Worm (Caenorhabditis elegans): ENCODE data around the gene srlf-35.

Gene srlf-35

DNA sequence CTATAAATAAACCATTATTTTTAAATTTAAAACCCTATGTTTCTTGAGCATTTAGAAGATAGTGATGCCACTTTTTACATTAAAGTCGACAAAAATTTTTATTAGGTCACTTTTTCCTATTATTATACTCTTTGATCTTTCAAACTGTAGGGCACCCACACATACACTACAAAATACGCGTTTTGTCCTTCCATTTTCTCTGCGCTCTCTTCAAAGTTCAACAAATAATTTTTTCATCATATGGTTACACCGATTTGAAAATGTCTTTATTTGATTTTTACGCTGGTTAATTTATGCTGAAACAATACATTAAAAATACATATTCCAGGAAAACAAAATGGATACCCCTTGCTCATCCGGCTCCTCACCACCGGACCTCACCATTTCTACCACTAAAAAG lies 41.6 kb upstream of the srlf-35 start, which contains the start of gene nhr-202 (continued):
- TF ChIP-seq jun-1 (tag; optimal IDR thresholded peaks at IDR 0.05) (no peak), hlh-30 (tag; optimal IDR thresholded peaks at IDR 0.05; ENCODE audit: insufficient read depth) (peak; percentile 12), aly-2 (tag; optimal IDR thresholded peaks at IDR 0.05) (no peak), vab-7 (GFP tag; IDR thresholded peaks at IDR 0.05) (no peak), pha-4 (GFP tag; IDR thresholded peaks at IDR 0.05) (no peak), pha-4 (tag; optimal IDR thresholded peaks at IDR 0.05) (no peak), R02D3.7 (tag; optimal IDR thresholded peaks at IDR 0.05) (no peak), dmd-6 (GFP tag; IDR thresholded peaks at IDR 0.05) (peak; percentile 75), ZK546.5 (tag; optimal IDR thresholded peaks at IDR 0.05) (no peak), sdz-12 (GFP tag; optimal IDR thresholded peaks at IDR 0.05) (no peak), hlh-11 (tag; optimal IDR thresholded peaks at IDR 0.05) (peak; percentile 47), D1046.2 (GFP tag; IDR thresholded peaks at IDR 0.05) (no peak), F49E8.2 (tag; optimal IDR thresholded peaks at IDR 0.05; ENCODE audit: borderline replicate concordance) (no peak), daf-19 (GFP tag; conservative IDR thresholded peaks at IDR 0.05) (no peak), F44E2.7 (GFP tag; IDR thresholded peaks at IDR 0.05) (no peak), nhr-41 (GFP tag; IDR thresholded peaks at IDR 0.05) (no peak), F26F4.8 (GFP tag; conservative IDR thresholded peaks at IDR 0.05) (no peak), pqm-1 (tag; optimal IDR thresholded peaks at IDR 0.05) (peak; percentile 24), nhr-111 (GFP tag; optimal IDR thresholded peaks at IDR 0.05) (no peak), unc-39 (tag; optimal IDR thresholded peaks at IDR 0.05) (no peak), nhr-42 (GFP tag; IDR thresholded peaks at IDR 0.05) (no peak), mep-1 (tag; optimal IDR thresholded peaks at IDR 0.05) (peak; percentile 32), nhr-237 (tag; optimal IDR thresholded peaks at IDR 0.05) (no peak), madf-5 (GFP tag; IDR thresholded peaks at IDR 0.05) (no peak), ZK337.2 (GFP tag; IDR thresholded peaks at IDR 0.05) (no peak), spr-1 (tag; optimal IDR thresholded peaks at IDR 0.05) (no peak), mdl-1 (tag; optimal IDR thresholded peaks at IDR 0.05) (no peak), lin-39 (tag; optimal IDR thresholded peaks at IDR 0.05) (no peak), tag-97 (GFP tag; IDR thresholded peaks at IDR 0.05) (no peak), dmd-9 (GFP tag; IDR thresholded peaks at IDR 0.05) (no peak), nhr-102 (tag; optimal IDR thresholded peaks at IDR 0.05) (peak; percentile 43), ceh-62 (tag; optimal IDR thresholded peaks at IDR 0.05) (no peak), tra-1 (GFP tag; IDR thresholded peaks at IDR 0.05) (no peak), hmg-1.1 (GFP tag; IDR thresholded peaks at IDR 0.05) (no peak), skn-1 (tag; optimal IDR thresholded peaks at IDR 0.05) (no peak), ztf-7 (tag; optimal IDR thresholded peaks at IDR 0.05) (peak; percentile 76), spr-3 (GFP tag; optimal IDR thresholded peaks at IDR 0.05) (no peak), F10B5.3 (tag; optimal IDR thresholded peaks at IDR 0.05) (no peak), lsy-2 (tag; optimal IDR thresholded peaks at IDR 0.05) (peak in 1 of 2 experiments; percentile 16)

DNA sequence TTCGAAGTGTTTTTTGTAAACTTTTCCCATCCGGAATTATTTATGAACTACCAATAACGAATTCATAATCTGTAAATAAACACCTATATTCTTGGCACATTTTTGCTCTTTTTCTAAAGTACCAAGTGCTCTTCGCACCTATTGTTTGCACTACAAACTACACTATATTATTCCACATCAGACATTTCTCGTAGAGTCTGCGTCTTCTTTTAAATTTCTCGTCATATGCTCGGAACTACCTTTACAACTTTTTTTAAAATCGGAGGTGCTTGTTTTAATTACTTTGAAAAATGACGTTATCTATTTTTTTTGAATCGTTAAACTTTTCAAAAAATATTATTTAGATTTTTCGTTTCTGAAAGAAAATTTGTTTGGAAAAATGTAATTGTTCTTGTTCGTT lies 39.0 kb upstream of the srlf-35 start, which contains the start of gene nhr-201:
Gene nhr-201, plus strand, starts transcription at position 29 of the 400 bp plus-strand sequence.
- TF ChIP-seq nhr-28 (tag; optimal IDR thresholded peaks at IDR 0.05) (peak; percentile 95), dmd-6 (GFP tag; IDR thresholded peaks at IDR 0.05) (peak; percentile 46; the same call in 1 of the 2 replicates), nhr-48 (tag; optimal IDR thresholded peaks at IDR 0.05) (peak; percentile 3), ztf-7 (tag; optimal IDR thresholded peaks at IDR 0.05) (no peak), lsy-2 (tag; optimal IDR thresholded peaks at IDR 0.05) (peak in 1 of 2 experiments; percentile 25), lin-29 (GFP tag; IDR thresholded peaks at IDR 0.05) (no peak), Y105C5A.15 (GFP tag; IDR thresholded peaks at IDR 0.05) (no peak), dmd-9 (GFP tag; IDR thresholded peaks at IDR 0.05) (no peak), F37D6.2 (tag; optimal IDR thresholded peaks at IDR 0.05) (no peak), unc-39 (tag; optimal IDR thresholded peaks at IDR 0.05) (no peak), ces-1 (GFP tag; optimal IDR thresholded peaks at IDR 0.05) (no peak), daf-16 (GFP tag; optimal IDR thresholded peaks at IDR 0.05) (no peak), daf-16 (tag; optimal IDR thresholded peaks at IDR 0.05) (peak; percentile 60), hlh-30 (tag; optimal IDR thresholded peaks at IDR 0.05; ENCODE audit: insufficient read depth) (peak; percentile 59), nhr-42 (GFP tag; IDR thresholded peaks at IDR 0.05) (no peak), dve-1 (tag; optimal IDR thresholded peaks at IDR 0.05; ENCODE audit: insufficient read depth) (peak; percentile 64), mep-1 (tag; optimal IDR thresholded peaks at IDR 0.05) (peak; percentile 18)
